Worm (Caenorhabditis elegans) whole organism, L3 larva: ENCODE results near the gene C04E12.5.

Experiments
- ZK546.5 ChIP-seq: sonication (generic microtip); optimal IDR thresholded peaks from 2 replicates; lab custom pipeline; 2017; ENCODE audit warnings: missing biosample characterization, missing genetic modification characterization
- aly-2 ChIP-seq: fragments of 150-350 bp; optimal IDR thresholded peaks from 2 replicates; lab custom pipeline; 2014; ENCODE audit warnings: missing biosample characterization, missing genetic modification characterization
- ama-1 ChIP-seq: fragments of 150-350 bp; optimal IDR thresholded peaks from 2 replicates; lab custom pipeline; 2018
- ceh-16 ChIP-seq: sonication (generic microtip); optimal IDR thresholded peaks from 2 replicates; lab custom pipeline; 2017; ENCODE audit warnings: missing biosample characterization, missing genetic modification characterization
- ceh-28 ChIP-seq: fragments of 150-350 bp; optimal IDR thresholded peaks from 2 replicates; lab custom pipeline; 2014; ENCODE audit warnings: missing biosample characterization, missing genetic modification reagents, missing genetic modification characterization
- ceh-82 ChIP-seq: fragments of 150-350 bp; optimal IDR thresholded peaks from 2 replicates; lab custom pipeline; 2014; ENCODE audit warnings: missing biosample characterization, missing genetic modification characterization
- ceh-9 ChIP-seq: sonication (generic microtip); optimal IDR thresholded peaks from 2 replicates; lab custom pipeline; 2018; ENCODE audit warnings: missing biosample characterization, missing genetic modification characterization
- egl-5 ChIP-seq: fragments of 150-350 bp; optimal IDR thresholded peaks from 2 replicates; lab custom pipeline; 2017; ENCODE audit warnings: missing biosample characterization, missing genetic modification reagents, missing genetic modification characterization, inconsistent platforms
- elt-1 ChIP-seq: fragments of 150-350 bp; optimal IDR thresholded peaks from 2 replicates; lab custom pipeline; 2014; ENCODE audit warnings: missing biosample characterization, missing genetic modification characterization
- elt-2 ChIP-seq: sonication (generic microtip); optimal IDR thresholded peaks from 2 replicates; lab custom pipeline; 2016; ENCODE audit warnings: missing genetic modification reagents, mild to moderate bottlenecking, missing genetic modification characterization, missing compliant biosample characterization
- fkh-10 ChIP-seq: sonication (generic microtip); optimal IDR thresholded peaks from 2 replicates; lab custom pipeline; 2017; ENCODE audit warnings: missing biosample characterization, missing genetic modification reagents, missing genetic modification characterization
- hmg-11 ChIP-seq: sonication (generic microtip); optimal IDR thresholded peaks from 2 replicates; lab custom pipeline; 2016; ENCODE audit warnings: missing genetic modification characterization, missing compliant biosample characterization
- jun-1 ChIP-seq: fragments of 150-350 bp; optimal IDR thresholded peaks from 2 replicates; lab custom pipeline; 2014; ENCODE audit warnings: missing biosample characterization, missing genetic modification reagents, missing genetic modification characterization
- lin-15B ChIP-seq: fragments of 150-350 bp; optimal IDR thresholded peaks from 2 replicates; lab custom pipeline; 2014; ENCODE audit warnings: missing biosample characterization, missing genetic modification characterization
- lsy-12 ChIP-seq: sonication (generic microtip); optimal IDR thresholded peaks from 2 replicates; lab custom pipeline; 2016; ENCODE audit warnings: mild to moderate bottlenecking, missing genetic modification characterization, missing compliant biosample characterization
- mdl-1 ChIP-seq: fragments of 150-350 bp; optimal IDR thresholded peaks from 2 replicates; lab custom pipeline; 2014; ENCODE audit warnings: missing biosample characterization, missing genetic modification characterization
- mml-1 ChIP-seq: fragments of 150-350 bp; sonication (generic microtip); optimal IDR thresholded peaks from 3 replicates; lab custom pipeline; 2014; ENCODE audit warnings: missing biosample characterization, missing genetic modification characterization
- nfya-1 ChIP-seq: sonication (generic microtip); optimal IDR thresholded peaks from 2 replicates; lab custom pipeline; 2017; ENCODE audit warnings: missing genetic modification characterization, mild to moderate bottlenecking, missing compliant biosample characterization, antibody characterized with exemption, moderate library complexity; ENCODE audit not compliant: insufficient read depth
- nhr-11 ChIP-seq: fragments of 150-350 bp; optimal IDR thresholded peaks from 2 replicates; lab custom pipeline; 2014; ENCODE audit warnings: missing biosample characterization, missing genetic modification characterization
- nhr-12 ChIP-seq: fragments of 150-350 bp; optimal IDR thresholded peaks from 2 replicates; lab custom pipeline; 2014; ENCODE audit warnings: missing biosample characterization, missing genetic modification characterization
- nhr-23 ChIP-seq: fragments of 150-350 bp; optimal IDR thresholded peaks from 2 replicates; lab custom pipeline; 2014; ENCODE audit warnings: missing biosample characterization, missing genetic modification reagents, missing genetic modification characterization
- nhr-237 ChIP-seq: fragments of 150-350 bp; optimal IDR thresholded peaks from 2 replicates; lab custom pipeline; 2014; ENCODE audit warnings: missing biosample characterization, missing genetic modification characterization
- nhr-25 ChIP-seq: sonication (generic microtip); optimal IDR thresholded peaks from 2 replicates; lab custom pipeline; 2017; ENCODE audit warnings: missing biosample characterization, missing genetic modification characterization
- nhr-28 ChIP-seq: fragments of 150-350 bp; optimal IDR thresholded peaks from 2 replicates; lab custom pipeline; 2014; ENCODE audit warnings: missing biosample characterization, missing genetic modification characterization
- nhr-43 ChIP-seq: sonication (generic microtip); optimal IDR thresholded peaks from 2 replicates; lab custom pipeline; 2016; ENCODE audit warnings: mild to moderate bottlenecking, missing genetic modification characterization, missing compliant biosample characterization; ENCODE audit not compliant: poor library complexity, severe bottlenecking
- nhr-67 ChIP-seq: fragments of 150-350 bp; optimal IDR thresholded peaks from 2 replicates; lab custom pipeline; 2014; ENCODE audit warnings: missing biosample characterization, missing genetic modification characterization
- nhr-76 ChIP-seq: fragments of 150-350 bp; sonication (generic microtip); optimal IDR thresholded peaks from 5 replicates; lab custom pipeline; 2014; ENCODE audit warnings: missing biosample characterization, missing genetic modification characterization
- nhr-77 ChIP-seq: fragments of 150-350 bp; optimal IDR thresholded peaks from 2 replicates; lab custom pipeline; 2014; ENCODE audit warnings: missing biosample characterization, missing genetic modification characterization
- pha-4 ChIP-seq: fragments of 150-350 bp; optimal IDR thresholded peaks from 2 replicates; lab custom pipeline; 2014; ENCODE audit warnings: missing biosample characterization, missing genetic modification reagents, missing genetic modification characterization
- pqm-1 ChIP-seq: fragments of 150-350 bp; optimal IDR thresholded peaks from 2 replicates; lab custom pipeline; 2017; ENCODE audit warnings: missing biosample characterization, missing genetic modification characterization, inconsistent platforms
- sea-2 ChIP-seq: fragments of 150-350 bp; sonication (generic microtip); optimal IDR thresholded peaks from 4 replicates; lab custom pipeline; 2014; ENCODE audit warnings: missing biosample characterization, missing genetic modification reagents, missing genetic modification characterization
- snpc-4 ChIP-seq: fragments of 150-350 bp; optimal IDR thresholded peaks from 2 replicates; lab custom pipeline; 2014; ENCODE audit warnings: missing biosample characterization, missing genetic modification characterization
- unc-39 ChIP-seq: sonication (generic microtip); optimal IDR thresholded peaks from 4 replicates; lab custom pipeline; 2017; ENCODE audit warnings: missing biosample characterization, missing genetic modification characterization
- unc-62 ChIP-seq: fragments of 150-350 bp; sonication (generic microtip); optimal IDR thresholded peaks from 4 replicates; lab custom pipeline; 2014; ENCODE audit warnings: missing biosample characterization, missing genetic modification reagents, missing genetic modification characterization
- ztf-11 ChIP-seq: fragments of 150-350 bp; optimal IDR thresholded peaks from 2 replicates; lab custom pipeline; 2014; ENCODE audit warnings: missing biosample characterization, missing genetic modification characterization

C04E12.5 gene

ce11 chrV:3341906-3342305 lies 16.5 kb upstream of the C04E12.5 start, which contains the start of gene C17B7.10:
TSS of gene C17B7.10 (minus strand) at chrV:3342006.
- TF ChIP-seq nhr-67 (tag; lab: Kevin White, UChicago) (no peak), nhr-43 (tag; lab: Kevin White, UChicago) (no peak), ceh-9 (tag; lab: Kevin White, UChicago) (no peak), mdl-1 (no peak), sea-2 (no peak), aly-2 (tag; lab: Kevin White, UChicago) (no peak), elt-2 (no peak), nhr-11 (no peak), ZK546.5 (tag; lab: Kevin White, UChicago) (no peak), mml-1 (tag; lab: Kevin White, UChicago) (no peak), nhr-28 (tag; lab: Kevin White, UChicago) (no peak), snpc-4 (no peak), pqm-1 (tag; lab: Kevin White, UChicago) (no peak), ztf-11 (no peak)

DNA sequence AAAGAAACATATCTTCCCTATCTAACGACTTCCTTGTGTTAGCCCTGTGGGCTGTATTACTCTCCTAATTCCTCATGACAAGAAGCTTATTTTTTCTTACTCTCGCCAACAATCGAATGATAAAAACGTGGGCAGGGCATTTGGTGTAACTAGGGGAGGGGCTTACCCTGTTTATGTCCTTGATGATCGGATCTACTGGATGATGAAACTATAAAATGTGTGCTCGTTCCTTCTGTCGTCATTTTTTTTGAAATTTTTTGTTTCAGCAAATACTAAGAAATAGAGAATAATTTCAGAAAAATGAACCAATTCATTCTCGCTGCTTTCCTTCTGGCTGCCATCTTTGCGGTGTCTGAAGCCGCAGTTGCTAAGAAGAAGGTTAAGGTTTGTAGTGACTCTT lies 15.9 kb upstream of the C04E12.5 start, which contains the start of gene C17B7.3:
C17B7.3 (plus strand) TSS at position 301 of the 400 bp plus-strand sequence.
- no peak for TF ChIP-seq unc-39
- TF ChIP-seq lsy-12 (tag; lab: Kevin White, UChicago), result no peak
- TF ChIP-seq ama-1 (lab: Kevin White, UChicago), result no peak
- no peak for TF ChIP-seq lin-15B (tag; lab: Kevin White, UChicago)
- TF ChIP-seq elt-2, result no peak
- no peak for TF ChIP-seq mdl-1
- TF ChIP-seq nfya-1, result no peak
- TF ChIP-seq nhr-12 (tag; lab: Kevin White, UChicago), result no peak
- no peak for TF ChIP-seq nhr-237 (tag; lab: Kevin White, UChicago)
- no peak for TF ChIP-seq ceh-16 (tag; lab: Kevin White, UChicago)
- no peak for TF ChIP-seq jun-1 (tag; lab: Kevin White, UChicago)
- TF ChIP-seq nhr-43 (tag; lab: Kevin White, UChicago), result no peak
- no peak for TF ChIP-seq nhr-23 (tag; lab: Kevin White, UChicago)
- no peak for TF ChIP-seq nhr-77
- TF ChIP-seq aly-2 (tag; lab: Kevin White, UChicago), result no peak
- no peak for TF ChIP-seq fkh-10 (GFP tag; lab: Kevin White, UChicago)
- no peak for TF ChIP-seq pqm-1 (tag; lab: Kevin White, UChicago)
- no peak for TF ChIP-seq egl-5
- no peak for TF ChIP-seq ceh-28 (tag; lab: Kevin White, UChicago)
- no peak for TF ChIP-seq unc-62 (GFP tag; lab: Kevin White, UChicago)

DNA sequence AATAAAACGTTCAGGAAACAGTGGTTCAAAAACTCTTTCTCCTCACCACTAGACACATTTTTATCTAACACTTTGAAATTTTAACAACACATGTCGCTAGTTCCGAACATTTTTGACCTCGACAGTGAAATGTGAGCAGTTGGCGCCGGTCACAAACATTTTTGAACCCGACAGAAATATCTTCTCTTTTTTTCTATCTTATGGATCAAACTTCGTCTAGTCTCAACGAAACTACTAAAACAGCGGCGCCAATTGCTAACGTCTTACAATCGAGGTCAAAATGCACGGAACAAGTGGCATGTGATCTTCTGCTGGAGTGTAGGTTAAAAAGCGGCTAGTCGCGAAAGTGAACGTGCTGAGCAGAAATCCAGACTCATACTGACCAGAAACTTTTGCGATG lies 14.4 kb upstream of the C04E12.5 start:
- TF ChIP-seq jun-1 (tag; lab: Kevin White, UChicago), result no peak
- no peak for TF ChIP-seq nfya-1
- TF ChIP-seq ZK546.5 (tag; lab: Kevin White, UChicago), result no peak
- TF ChIP-seq mdl-1, result no peak
- TF ChIP-seq nhr-25 (tag; lab: Kevin White, UChicago), result no peak
- no peak for TF ChIP-seq ceh-82 (tag; lab: Kevin White, UChicago)
- no peak for TF ChIP-seq ama-1 (lab: Kevin White, UChicago)

DNA sequence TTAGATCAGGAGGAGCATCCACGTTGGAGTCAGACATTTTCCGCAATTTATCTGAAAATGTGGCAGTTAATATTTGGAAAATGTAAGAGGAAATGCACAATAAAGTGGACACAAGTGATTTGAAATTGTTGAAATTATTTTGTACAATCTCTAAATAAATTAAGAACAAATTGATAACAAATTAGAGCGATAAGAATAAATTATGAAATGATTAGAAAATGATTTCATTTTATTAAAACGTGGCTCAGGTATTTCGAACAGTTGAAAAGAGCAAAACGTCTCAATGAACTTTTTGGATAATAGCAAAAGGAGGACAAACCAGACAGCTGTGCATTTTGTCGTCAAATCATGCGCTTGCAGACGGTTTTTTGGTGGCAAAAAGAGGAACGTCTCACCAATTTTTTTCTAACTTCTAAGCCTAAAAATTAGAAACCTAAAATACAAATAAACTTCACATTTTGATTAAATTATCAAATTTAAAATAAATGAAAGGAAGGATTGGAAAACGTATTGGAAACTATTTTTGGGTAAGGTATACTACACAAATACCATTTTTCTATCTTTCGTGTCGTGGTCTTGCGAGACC lies 11.8 kb upstream of the C04E12.5 start, which contains the start of gene fbxa-65:
fbxa-65 (minus strand) TSS at position 51 of the 586 bp plus-strand sequence.
- TF ChIP-seq lsy-12 (tag; lab: Kevin White, UChicago) (no peak), hmg-11 (tag; lab: Kevin White, UChicago) (no peak), nhr-25 (tag; lab: Kevin White, UChicago) (no peak), nhr-23 (tag; lab: Kevin White, UChicago) (no peak), nhr-76 (tag; lab: Kevin White, UChicago) (no peak), ceh-82 (tag; lab: Kevin White, UChicago) (no peak), ZK546.5 (tag; lab: Kevin White, UChicago) (no peak), elt-1 (tag; lab: Kevin White, UChicago) (no peak), fkh-10 (GFP tag; lab: Kevin White, UChicago) (no peak), pha-4 (tag; lab: Kevin White, UChicago) (no peak)
